Fruit fly (Drosophila melanogaster): ENCODE measurements around the gene CG12219.

The CG12219 gene

dm6 chrX:6338738-6339614 is 37.9 kb upstream of the CG12219 start (continued):
- TF ChIP-seq CG6808 (GFP tag; optimal IDR thresholded peaks at IDR 0.05) = peak; percentile 70
- peak; percentile 82 for TF ChIP-seq Eip78C (GFP tag)
- TF ChIP-seq fd59A (GFP tag; optimal IDR thresholded peaks at IDR 0.05) = peak; percentile 59
- peak; percentile 47; the same call in 2 of the 3 replicates for TF ChIP-seq CG8119 (GFP tag; IDR thresholded peaks at IDR 0.05)
- TF ChIP-seq CG11762 (GFP tag; optimal IDR thresholded peaks at IDR 0.05; ENCODE audit: insufficient read depth) = no peak
- TF ChIP-seq CG6276 (GFP tag; optimal IDR thresholded peaks at IDR 0.05) = peak; percentile 26
- TF ChIP-seq Blimp-1 (GFP tag; optimal IDR thresholded peaks at IDR 0.05) = no peak
- TF ChIP-seq Gug (GFP tag; IDR thresholded peaks at IDR 0.05) = peak; percentile 33; the same call in 1 of the 2 replicates
- TF ChIP-seq salr (GFP tag; optimal IDR thresholded peaks at IDR 0.05) = peak; percentile 20 to 46
- TF ChIP-seq eg (GFP tag; IDR thresholded peaks at IDR 0.05) = peak; percentile 38; the same call in 1 of the 3 replicates
- peak; percentile 64 for TF ChIP-seq CG31627 (GFP tag; optimal IDR thresholded peaks at IDR 0.05)
- peak; percentile 57 for TF ChIP-seq Smox (GFP tag; optimal IDR thresholded peaks at IDR 0.05)
- TF ChIP-seq CG15336 (GFP tag; IDR thresholded peaks at IDR 0.05) = peak; percentile 32; the same call in 1 of the 2 replicates
- peak; percentile 55 for TF ChIP-seq CG34406 (GFP tag; optimal IDR thresholded peaks at IDR 0.05)
- TF ChIP-seq OdsH (GFP tag; optimal IDR thresholded peaks at IDR 0.05) = peak; percentile 54
- TF ChIP-seq CG10669 (GFP tag; optimal IDR thresholded peaks at IDR 0.05) = peak; percentile 63
- peak; percentile 50 for TF ChIP-seq Ets96B (tag; optimal IDR thresholded peaks at IDR 0.05)

dm6 chrX:6337702-6338101 is 36.6 kb upstream of the CG12219 start, which contains the start of gene CG3842:
CG3842 (plus strand) TSS chrX:6337762.
- TF ChIP-seq svp (GFP tag) (peak; percentile 75), fd59A (GFP tag; optimal IDR thresholded peaks at IDR 0.05) (no peak), Gug (GFP tag; IDR thresholded peaks at IDR 0.05) (no peak), Met (GFP tag; optimal IDR thresholded peaks at IDR 0.05) (no peak), vri (GFP tag; optimal IDR thresholded peaks at IDR 0.05) (peak; percentile 16)

dm6 chrX:6334945-6335344 is 33.9 kb upstream of the CG12219 start:
- TF ChIP-seq CG8319 (GFP tag; optimal IDR thresholded peaks at IDR 0.05) = no peak
- no peak for TF ChIP-seq CG31627 (GFP tag; optimal IDR thresholded peaks at IDR 0.05)
- no peak for TF ChIP-seq salr (GFP tag; optimal IDR thresholded peaks at IDR 0.05)
- no peak for TF ChIP-seq Ets21C (GFP tag; optimal IDR thresholded peaks at IDR 0.05)
- no peak for TF ChIP-seq CG11762 (GFP tag; optimal IDR thresholded peaks at IDR 0.05; ENCODE audit: insufficient read depth)
- no peak for TF ChIP-seq pdm3 (GFP tag; optimal IDR thresholded peaks at IDR 0.05)
- no peak for TF ChIP-seq CG15336 (GFP tag; IDR thresholded peaks at IDR 0.05)
- TF ChIP-seq esn (GFP tag; optimal IDR thresholded peaks at IDR 0.05) = no peak
- no peak for TF ChIP-seq CG11294 (GFP tag; IDR thresholded peaks at IDR 0.05)
- no peak for TF ChIP-seq CG6808 (GFP tag; optimal IDR thresholded peaks at IDR 0.05)
- no peak for TF ChIP-seq CG7368 (GFP tag; optimal IDR thresholded peaks at IDR 0.05)

dm6 chrX:6332988-6333719 is 32.1 kb upstream of the CG12219 start:
- TF ChIP-seq CG6276 (GFP tag; optimal IDR thresholded peaks at IDR 0.05) (peak; percentile 20), CG34406 (GFP tag; optimal IDR thresholded peaks at IDR 0.05) (peak; percentile 2), Ets21C (GFP tag; optimal IDR thresholded peaks at IDR 0.05) (no peak), achi (GFP tag; optimal IDR thresholded peaks at IDR 0.05) (peak; percentile 26), CG10631 (GFP tag; optimal IDR thresholded peaks at IDR 0.05) (peak; percentile 20), pdm3 (GFP tag; optimal IDR thresholded peaks at IDR 0.05) (peak; percentile 48), CG6808 (GFP tag; optimal IDR thresholded peaks at IDR 0.05) (peak; percentile 36), Eip75B (GFP tag; optimal IDR thresholded peaks at IDR 0.05) (peak; percentile 40), CG7368 (GFP tag; optimal IDR thresholded peaks at IDR 0.05) (no peak), vri (GFP tag; optimal IDR thresholded peaks at IDR 0.05) (no peak), lz (GFP tag; optimal IDR thresholded peaks at IDR 0.05) (peak; percentile 26), CG16779 (tag; optimal IDR thresholded peaks at IDR 0.05) (no peak), CG11294 (GFP tag; IDR thresholded peaks at IDR 0.05) (no peak), CG9139 (GFP tag; optimal IDR thresholded peaks at IDR 0.05) (no peak), Sox102F (GFP tag; optimal IDR thresholded peaks at IDR 0.05) (peak; percentile 23), CG6792 (GFP tag; optimal IDR thresholded peaks at IDR 0.05) (peak; percentile 11), CG11762 (GFP tag; optimal IDR thresholded peaks at IDR 0.05; ENCODE audit: insufficient read depth) (peak; percentile 20), CG10669 (GFP tag; optimal IDR thresholded peaks at IDR 0.05) (peak; percentile 14), fd59A (GFP tag; optimal IDR thresholded peaks at IDR 0.05) (peak; percentile 26), CG6163 (GFP tag; IDR thresholded peaks at IDR 0.05) (0 out of 3 replicates have a peak, but pooled peaks have one; percentile 21), Smox (GFP tag; optimal IDR thresholded peaks at IDR 0.05) (peak; percentile 29), Eip78C (GFP tag) (peak; percentile 62), Hr4 (GFP tag; optimal IDR thresholded peaks at IDR 0.05) (peak; percentile 53), CG32006 (GFP tag; optimal IDR thresholded peaks at IDR 0.05) (peak; percentile 63), CG31627 (GFP tag; optimal IDR thresholded peaks at IDR 0.05) (no peak), CG8632 (GFP tag; optimal IDR thresholded peaks at IDR 0.05) (no peak), svp (GFP tag) (peak; percentile 86), Sox15 (GFP tag; optimal IDR thresholded peaks at IDR 0.05) (no peak)
